Worm (Caenorhabditis elegans): ENCODE data around the gene trpp-6.
"Not testable (repeated sequence)": the region's sequence is repeated elsewhere in the genome, so short reads cannot be mapped to it uniquely, and the experiment has no call there.

DNA sequence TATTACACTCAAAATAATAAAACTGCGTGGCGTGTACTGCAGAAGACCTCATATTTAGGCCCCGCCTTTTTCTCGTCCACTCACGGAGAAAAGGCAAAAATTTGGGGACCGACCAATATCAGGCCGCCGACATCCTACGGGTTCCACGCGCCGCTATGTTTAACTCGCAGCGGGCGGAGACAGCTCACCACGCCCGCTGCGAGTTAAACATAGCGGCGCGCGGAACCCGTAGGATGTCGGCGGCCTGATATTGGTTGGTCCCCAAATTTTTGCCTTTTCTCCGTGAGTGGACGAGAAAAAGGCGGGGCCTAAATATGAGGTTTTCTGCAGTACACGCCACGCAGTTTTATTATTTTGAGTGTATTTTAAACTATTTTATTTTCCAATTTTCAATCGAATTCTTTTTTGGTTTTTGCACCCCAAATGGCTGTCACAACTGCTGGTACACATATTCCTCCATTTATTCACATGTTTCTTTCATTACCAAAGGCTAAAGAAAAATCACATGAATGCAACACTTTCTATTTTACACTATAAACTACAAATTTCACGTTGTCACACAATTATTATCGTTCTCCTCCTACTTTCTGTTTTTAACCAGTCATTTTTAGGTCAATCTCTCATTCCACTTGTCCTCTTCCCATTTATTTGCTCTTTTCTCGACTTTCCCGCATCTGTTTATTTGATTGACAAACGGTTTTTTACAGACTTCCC is 12.5 kb downstream of the trpp-6 start, which contains the start of gene uda-1:
- TF ChIP-seq ama-1 (optimal IDR thresholded peaks at IDR 0.05); tbx-37 (GFP tag; conservative IDR thresholded peaks at IDR 0.05); pes-1 (GFP tag; IDR thresholded peaks at IDR 0.05); ets-7 (tag; optimal IDR thresholded peaks at IDR 0.05); scrt-1 (GFP tag; IDR thresholded peaks at IDR 0.05); hmbx-1 (tag; optimal IDR thresholded peaks at IDR 0.05); hnd-1 (tag; optimal IDR thresholded peaks at IDR 0.05); ceh-13 (GFP tag; optimal IDR thresholded peaks at IDR 0.05); B0310.2 (tag; optimal IDR thresholded peaks at IDR 0.05); tra-4 (tag; optimal IDR thresholded peaks at IDR 0.05); tbx-11 (GFP tag; IDR thresholded peaks at IDR 0.05); F13C5.2 (tag; optimal IDR thresholded peaks at IDR 0.05): not testable (repeated sequence)

Measured in whole organism, early embryonic.